Worm (Caenorhabditis elegans) whole organism, midembryonic: Measurements from ENCODE around the gene C04B4.6.

Source experiments
- ref-1 ChIP-seq: fragments of 200-800 bp; sonication (Bioruptor generic); conservative IDR thresholded peaks from 2 replicates; pipeline ENCODE4 v1.3.6; 2022; ENCODE audit warnings: missing genetic modification reagents, missing genetic modification characterization, missing compliant biosample characterization
- tab-1 ChIP-seq: fragments of 200-800 bp; sonication (Bioruptor generic); IDR thresholded peaks from 2 replicates; pipeline ENCODE4 v1.3.6; 2022; ENCODE audit warnings: missing genetic modification characterization, missing compliant biosample characterization
- ztf-29 ChIP-seq: fragments of 200-800 bp; sonication (Bioruptor generic); IDR thresholded peaks from 2 replicates; pipeline ENCODE4 v1.3.6; 2022; ENCODE audit warnings: missing genetic modification reagents, missing genetic modification characterization, missing compliant biosample characterization

DNA sequence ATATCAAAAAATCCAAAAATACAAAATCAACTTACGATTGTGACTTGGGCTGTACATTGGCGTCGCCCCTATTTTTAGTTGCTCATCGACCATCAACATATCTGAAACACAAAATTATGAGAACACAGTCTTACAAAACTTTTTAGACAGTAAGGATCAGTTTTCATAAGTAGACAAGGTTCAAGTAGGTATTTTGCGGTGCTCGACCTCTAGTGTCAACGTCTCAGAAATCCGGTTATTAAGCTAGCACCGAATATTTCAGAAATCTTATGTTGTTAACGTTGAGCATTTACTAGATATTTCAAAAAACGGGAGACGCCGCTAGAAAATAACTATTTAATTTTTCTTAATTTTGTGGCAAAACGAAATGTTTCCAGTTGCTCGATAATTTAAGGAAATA, 4.6 kb downstream of the C04B4.6 start, which contains the start of gene otpl-8:
- TF ChIP-seq ztf-29 (GFP tag; lab: Robert Waterston, UW) (no peak), tab-1 (no peak), ref-1 (no peak)
